Fruit fly (Drosophila melanogaster) whole organism, adult: ENCODE data around the gene Scgalpha.

ENCODE experiments used
- CG11617 ChIP-seq: fragments of 200-800 bp; sonication (Bioruptor generic); optimal IDR thresholded peaks from 2 replicates; lab custom pipeline; 2017; ENCODE audit warnings: mild to moderate bottlenecking, missing biosample characterization, missing genetic modification reagents, missing genetic modification characterization
- cic ChIP-seq: fragments of 200-800 bp; sonication (Bioruptor generic); optimal IDR thresholded peaks from 2 replicates; lab custom pipeline; 2017; ENCODE audit warnings: missing biosample characterization, mild to moderate bottlenecking, missing genetic modification characterization, moderate library complexity
- pad ChIP-seq: fragments of 200-800 bp; sonication (Bioruptor generic); optimal IDR thresholded peaks from 3 replicates; lab custom pipeline; 2017; ENCODE audit warnings: missing biosample characterization, missing genetic modification characterization, mild to moderate bottlenecking, moderate library complexity, missing genetic modification reagents

dm6 chr2L:8328526-8329097 lies 25.4 kb downstream of the Scgalpha start:
- TF ChIP-seq pad (no peak), CG11617 (GFP tag; lab: Kevin White, UChicago) (no peak), cic (no peak)
